Worm (Caenorhabditis elegans) whole organism, L3 larva: ENCODE data around the gene C17B7.12.

Experiments used
- ZK546.5 ChIP-seq: sonication (generic microtip); optimal IDR thresholded peaks from 2 replicates; lab custom pipeline; 2017; ENCODE audit warnings: missing biosample characterization, missing genetic modification characterization
- aly-2 ChIP-seq: fragments of 150-350 bp; optimal IDR thresholded peaks from 2 replicates; lab custom pipeline; 2014; ENCODE audit warnings: missing biosample characterization, missing genetic modification characterization
- ceh-16 ChIP-seq: sonication (generic microtip); optimal IDR thresholded peaks from 2 replicates; lab custom pipeline; 2017; ENCODE audit warnings: missing biosample characterization, missing genetic modification characterization
- ceh-82 ChIP-seq: fragments of 150-350 bp; optimal IDR thresholded peaks from 2 replicates; lab custom pipeline; 2014; ENCODE audit warnings: missing biosample characterization, missing genetic modification characterization
- egl-27 ChIP-seq: sonication (generic microtip); optimal IDR thresholded peaks from 4 replicates; lab custom pipeline; 2017; ENCODE audit warnings: missing biosample characterization, missing genetic modification reagents, missing genetic modification characterization
- elt-3 ChIP-seq, 3 experiments: fragments of 150-350 bp in 1 of 3; sonication (generic microtip) in 2 of 3; optimal IDR thresholded peaks; 2 replicates in 2 of 3; 4 replicates in 1 of 3; lab custom pipeline; 2014 to 2017; ENCODE audit warnings: missing biosample characterization in 3 of 3, missing genetic modification characterization in 3 of 3
- lin-15B ChIP-seq: fragments of 150-350 bp; optimal IDR thresholded peaks from 2 replicates; lab custom pipeline; 2014; ENCODE audit warnings: missing biosample characterization, missing genetic modification characterization
- nfya-1 ChIP-seq: sonication (generic microtip); optimal IDR thresholded peaks from 2 replicates; lab custom pipeline; 2017; ENCODE audit warnings: missing genetic modification characterization, mild to moderate bottlenecking, missing compliant biosample characterization, antibody characterized with exemption, moderate library complexity; ENCODE audit not compliant: insufficient read depth
- nhr-237 ChIP-seq: fragments of 150-350 bp; optimal IDR thresholded peaks from 2 replicates; lab custom pipeline; 2014; ENCODE audit warnings: missing biosample characterization, missing genetic modification characterization
- nhr-28 ChIP-seq: fragments of 150-350 bp; optimal IDR thresholded peaks from 2 replicates; lab custom pipeline; 2014; ENCODE audit warnings: missing biosample characterization, missing genetic modification characterization
- nhr-67 ChIP-seq: fragments of 150-350 bp; optimal IDR thresholded peaks from 2 replicates; lab custom pipeline; 2014; ENCODE audit warnings: missing biosample characterization, missing genetic modification characterization
- nhr-76 ChIP-seq: fragments of 150-350 bp; sonication (generic microtip); optimal IDR thresholded peaks from 5 replicates; lab custom pipeline; 2014; ENCODE audit warnings: missing biosample characterization, missing genetic modification characterization
- unc-39 ChIP-seq: sonication (generic microtip); optimal IDR thresholded peaks from 4 replicates; lab custom pipeline; 2017; ENCODE audit warnings: missing biosample characterization, missing genetic modification characterization
- ztf-11 ChIP-seq: fragments of 150-350 bp; optimal IDR thresholded peaks from 2 replicates; lab custom pipeline; 2014; ENCODE audit warnings: missing biosample characterization, missing genetic modification characterization

DNA sequence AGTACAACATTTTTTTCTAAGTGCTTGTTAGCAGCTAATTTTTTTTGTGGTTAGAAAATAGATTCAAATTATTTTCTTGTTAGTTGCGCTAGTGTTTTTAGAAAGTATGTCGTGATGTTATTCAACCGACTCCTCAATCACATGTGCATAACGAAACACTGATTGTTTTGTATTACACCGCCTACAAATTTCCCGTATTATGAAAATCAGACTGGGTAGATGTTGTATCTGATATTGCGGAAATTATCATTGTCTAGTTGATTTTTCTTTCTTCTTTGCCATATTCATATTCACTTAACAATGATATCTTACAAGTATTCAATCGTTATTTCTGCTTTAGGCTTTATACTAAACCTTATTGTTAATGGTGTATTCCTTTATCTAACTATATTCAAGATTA, 1.8 kb upstream of the C17B7.12 start, which contains the start of gene str-63:
- TF ChIP-seq elt-3 (tag; optimal IDR thresholded peaks at IDR 0.05; lab: Kevin White, UChicago) (no peak), unc-39 (no peak), ZK546.5 (tag; lab: Kevin White, UChicago) (no peak), nhr-28 (tag; lab: Kevin White, UChicago) (no peak), lin-15B (tag; lab: Kevin White, UChicago) (no peak), nhr-76 (tag; lab: Kevin White, UChicago) (no peak), egl-27 (tag; lab: Kevin White, UChicago) (no peak), nhr-237 (tag; lab: Kevin White, UChicago) (no peak), aly-2 (no peak), nfya-1 (tag; lab: Kevin White, UChicago) (no peak), ceh-16 (tag; lab: Kevin White, UChicago) (no peak), ceh-82 (tag; lab: Kevin White, UChicago) (no peak), ztf-11 (no peak), nhr-67 (no peak)
